Fruit fly (Drosophila melanogaster): ENCODE measurements around the gene Lnk.

- TF ChIP-seq bab1 (GFP tag; optimal IDR thresholded peaks at IDR 0.05) (no peak), ovo (GFP tag; optimal IDR thresholded peaks at IDR 0.05) (no peak), CG12768 (GFP tag; optimal IDR thresholded peaks at IDR 0.05) (no peak), CG14711 (tag; optimal IDR thresholded peaks at IDR 0.05) (no peak), CG7045 (GFP tag; optimal IDR thresholded peaks at IDR 0.05) (no peak), Hr96 (GFP tag; optimal IDR thresholded peaks at IDR 0.05) (no peak), CG11617 (GFP tag; optimal IDR thresholded peaks at IDR 0.05) (no peak), pad (GFP tag; optimal IDR thresholded peaks at IDR 0.05) (no peak), CG5204 (GFP tag; optimal IDR thresholded peaks at IDR 0.05) (no peak), CG7101 (tag; optimal IDR thresholded peaks at IDR 0.05) (no peak), kay (GFP tag; ENCODE audit: borderline replicate concordance) (no peak), Clk (GFP tag; optimal IDR thresholded peaks at IDR 0.05) (no peak), CG33017 (tag; optimal IDR thresholded peaks at IDR 0.05) (no peak), CG1620 (GFP tag; optimal IDR thresholded peaks at IDR 0.05) (no peak)
Measured at dm6 chr3R:25895522-25895921, 7.2 kb downstream of the Lnk start, which contains the start of gene Sodq.
